Fruit fly (Drosophila melanogaster) whole organism, pupa: ENCODE data around the gene CG16779.

Experiments
- CG12605 ChIP-seq: fragments of 200-800 bp; sonication (Bioruptor generic); IDR thresholded peaks from 2 replicates; pipeline ENCODE4 v1.3.6; 2022; ENCODE audit warnings: missing biosample characterization, missing genetic modification characterization
- CG34367 ChIP-seq: fragments of 200-800 bp; sonication (Bioruptor generic); optimal IDR thresholded peaks from 2 replicates; lab custom pipeline; 2018; ENCODE audit warnings: missing biosample characterization, mild to moderate bottlenecking, missing genetic modification characterization
- CG8159 ChIP-seq: fragments of 200-800 bp; sonication (Bioruptor generic); optimal IDR thresholded peaks from 3 replicates; lab custom pipeline; 2018; ENCODE audit warnings: missing biosample characterization, mild to moderate bottlenecking, missing genetic modification characterization, moderate library complexity
- CG8301 ChIP-seq: fragments of 200-800 bp; sonication (Bioruptor generic); optimal IDR thresholded peaks from 2 replicates; lab custom pipeline; 2018; ENCODE audit warnings: missing biosample characterization, mild to moderate bottlenecking, missing genetic modification characterization
- D1 ChIP-seq: fragments of 200-800 bp; sonication (Bioruptor generic); optimal IDR thresholded peaks from 2 replicates; lab custom pipeline; 2018; ENCODE audit warnings: missing biosample characterization, mild to moderate bottlenecking, missing genetic modification characterization, moderate library complexity
- Pif1B ChIP-seq: fragments of 200-800 bp; sonication (Bioruptor generic); optimal IDR thresholded peaks from 3 replicates; lab custom pipeline; 2016; ENCODE audit warnings: missing biosample characterization, missing genetic modification characterization
- fd96Ca ChIP-seq: fragments of 200-800 bp; sonication (Bioruptor generic); IDR thresholded peaks from 3 replicates; pipeline ENCODE4 v1.3.6; 2022; ENCODE audit warnings: missing biosample characterization, missing genetic modification characterization

dm6 chr3R:9468109-9468508, 25.4 kb downstream of the CG16779 start:
- TF ChIP-seq D1 (no peak), CG12605 (GFP tag; lab: Robert Waterston, UW) (no peak), fd96Ca (no peak), CG8301 (tag; lab: Kevin White, UChicago) (no peak), CG34367 (tag; lab: Kevin White, UChicago) (no peak), CG8159 (tag; lab: Kevin White, UChicago) (no peak), Pif1B (GFP tag; lab: Kevin White, UChicago) (no peak)
